Worm (Caenorhabditis elegans) whole organism, L2 larva: ENCODE results near the gene T25B9.12.

Experiments used
- C34F6.9 ChIP-seq: fragments of 150-350 bp; optimal IDR thresholded peaks from 2 replicates; lab custom pipeline; 2014; ENCODE audit warnings: missing biosample characterization, missing genetic modification characterization
- F13H6.1 ChIP-seq: sonication (generic microtip); optimal IDR thresholded peaks from 2 replicates; lab custom pipeline; 2016; ENCODE audit warnings: missing genetic modification characterization, missing compliant biosample characterization
- Y55F3AM.14 ChIP-seq: fragments of 200-800 bp; sonication (Bioruptor generic); optimal IDR thresholded peaks from 2 replicates; lab custom pipeline; 2018; ENCODE audit warnings: mild to moderate bottlenecking, missing genetic modification characterization, missing compliant biosample characterization
- alr-1 ChIP-seq: fragments of 150-350 bp; optimal IDR thresholded peaks from 2 replicates; lab custom pipeline; 2014; ENCODE audit warnings: missing biosample characterization, missing genetic modification characterization
- blmp-1 ChIP-seq: sonication (generic microtip); optimal IDR thresholded peaks from 2 replicates; lab custom pipeline; 2017; ENCODE audit warnings: missing genetic modification characterization, mild to moderate bottlenecking, missing compliant biosample characterization, antibody characterized with exemption, moderate library complexity; ENCODE audit not compliant: insufficient read depth
- ceh-16 ChIP-seq: fragments of 150-350 bp; optimal IDR thresholded peaks from 2 replicates; lab custom pipeline; 2014; ENCODE audit warnings: missing biosample characterization, missing genetic modification characterization
- ceh-82 ChIP-seq: fragments of 150-350 bp; optimal IDR thresholded peaks from 2 replicates; lab custom pipeline; 2014; ENCODE audit warnings: missing biosample characterization, missing genetic modification characterization
- crh-2 ChIP-seq: sonication (generic microtip); optimal IDR thresholded peaks from 2 replicates; lab custom pipeline; 2017; ENCODE audit warnings: missing biosample characterization, missing genetic modification characterization
- dmd-4 ChIP-seq: sonication (generic microtip); optimal IDR thresholded peaks from 2 replicates; lab custom pipeline; 2017; ENCODE audit warnings: missing biosample characterization, missing genetic modification characterization
- egl-27 ChIP-seq: sonication (generic microtip); optimal IDR thresholded peaks from 3 replicates; lab custom pipeline; 2017; ENCODE audit warnings: missing biosample characterization, missing genetic modification reagents, missing genetic modification characterization
- elt-1 ChIP-seq: fragments of 150-350 bp; optimal IDR thresholded peaks from 2 replicates; lab custom pipeline; 2014; ENCODE audit warnings: missing biosample characterization, missing genetic modification characterization
- elt-3 ChIP-seq: sonication (generic microtip); optimal IDR thresholded peaks from 2 replicates; lab custom pipeline; 2017; ENCODE audit warnings: missing biosample characterization, missing genetic modification characterization
- lin-11 ChIP-seq: fragments of 150-350 bp; sonication (generic microtip); optimal IDR thresholded peaks from 2 replicates; lab custom pipeline; 2014; ENCODE audit warnings: missing biosample characterization, missing genetic modification characterization, inconsistent platforms, mixed read lengths
- lin-13 ChIP-seq: fragments of 150-350 bp; optimal IDR thresholded peaks from 2 replicates; lab custom pipeline; 2014; ENCODE audit warnings: missing biosample characterization, missing genetic modification reagents, missing genetic modification characterization
- lsy-2 ChIP-seq, 2 experiments: fragments of 150-350 bp in 1 of 2; sonication (generic microtip) in 1 of 2; optimal IDR thresholded peaks; 2 replicates each; lab custom pipeline; 2014 to 2017; ENCODE audit warnings: missing biosample characterization in 2 of 2, missing genetic modification characterization in 2 of 2
- mab-5 ChIP-seq: fragments of 150-350 bp; optimal IDR thresholded peaks from 2 replicates; lab custom pipeline; 2014; ENCODE audit warnings: missing biosample characterization, missing genetic modification characterization
- mbf-1 ChIP-seq: sonication (generic microtip); optimal IDR thresholded peaks from 2 replicates; lab custom pipeline; 2017; ENCODE audit warnings: missing biosample characterization, missing genetic modification characterization
- mdl-1 ChIP-seq, 2 experiments: fragments of 150-350 bp in 1 of 2; sonication (generic microtip) in 1 of 2; optimal IDR thresholded peaks; 2 replicates each; lab custom pipeline; 2017; ENCODE audit warnings: missing biosample characterization in 2 of 2, missing genetic modification characterization in 2 of 2
- nhr-23 ChIP-seq: fragments of 150-350 bp; optimal IDR thresholded peaks from 2 replicates; lab custom pipeline; 2014; ENCODE audit warnings: missing biosample characterization, missing genetic modification reagents, missing genetic modification characterization
- nhr-25 ChIP-seq: fragments of 150-350 bp; sonication (generic microtip); optimal IDR thresholded peaks from 3 replicates; lab custom pipeline; 2014; ENCODE audit warnings: missing biosample characterization, missing genetic modification characterization
- nhr-6 ChIP-seq: fragments of 150-350 bp; optimal IDR thresholded peaks from 2 replicates; lab custom pipeline; 2014; ENCODE audit warnings: missing biosample characterization, missing genetic modification characterization
- nhr-77 ChIP-seq: fragments of 150-350 bp; optimal IDR thresholded peaks from 2 replicates; lab custom pipeline; 2014; ENCODE audit warnings: missing biosample characterization, missing genetic modification characterization
- sem-4 ChIP-seq: fragments of 150-350 bp; optimal IDR thresholded peaks from 2 replicates; lab custom pipeline; 2014; ENCODE audit warnings: missing biosample characterization, missing genetic modification reagents, missing genetic modification characterization
- skn-1 ChIP-seq: sonication (generic microtip); optimal IDR thresholded peaks from 2 replicates; lab custom pipeline; 2017; ENCODE audit warnings: missing biosample characterization, missing genetic modification characterization
- sma-3 ChIP-seq: sonication (generic microtip); optimal IDR thresholded peaks from 2 replicates; lab custom pipeline; 2016; ENCODE audit warnings: missing genetic modification reagents, missing genetic modification characterization, missing compliant biosample characterization
- sma-9 ChIP-seq, 2 experiments: fragments of 150-350 bp in 1 of 2; sonication (generic microtip) in 1 of 2; optimal IDR thresholded peaks; 2 replicates each; lab custom pipeline; 2014 to 2016; ENCODE audit warnings: missing genetic modification characterization in 2 of 2, mild to moderate bottlenecking in 1 of 2, missing biosample characterization in 1 of 2, missing compliant biosample characterization in 1 of 2, missing genetic modification reagents in 1 of 2, moderate library complexity in 1 of 2
- snpc-4 ChIP-seq: fragments of 150-350 bp; optimal IDR thresholded peaks from 2 replicates; lab custom pipeline; 2014; ENCODE audit warnings: missing biosample characterization, missing genetic modification characterization
- unc-39 ChIP-seq: fragments of 150-350 bp; optimal IDR thresholded peaks from 2 replicates; lab custom pipeline; 2014; ENCODE audit warnings: missing biosample characterization, missing genetic modification characterization
- unc-55 ChIP-seq: fragments of 150-350 bp; sonication (generic microtip); optimal IDR thresholded peaks from 3 replicates; lab custom pipeline; 2014; ENCODE audit warnings: missing biosample characterization, missing genetic modification reagents, missing genetic modification characterization
- zag-1 ChIP-seq: fragments of 150-350 bp; optimal IDR thresholded peaks from 2 replicates; lab custom pipeline; 2014; ENCODE audit warnings: missing biosample characterization, missing genetic modification characterization
- ztf-11 ChIP-seq: sonication (generic microtip); optimal IDR thresholded peaks from 2 replicates; lab custom pipeline; 2017; ENCODE audit warnings: missing biosample characterization, missing genetic modification characterization
- ztf-4 ChIP-seq: fragments of 150-350 bp; optimal IDR thresholded peaks from 2 replicates; lab custom pipeline; 2014; ENCODE audit warnings: missing biosample characterization, missing genetic modification characterization

The T25B9.12 gene

ce11 chrIV:10761344-10761743 is 3.8 kb upstream of the T25B9.12 start, which contains the start of gene ugt-54:
TSS of gene ugt-54 (plus strand) at chrIV:10761698.
- TF ChIP-seq mdl-1 (tag; optimal IDR thresholded peaks at IDR 0.05; lab: Kevin White, UChicago) (no peak), unc-55 (no peak), dmd-4 (no peak), lin-11 (tag; lab: Kevin White, UChicago) (no peak), nhr-25 (tag; lab: Kevin White, UChicago) (no peak), lin-13 (GFP tag; lab: Kevin White, UChicago) (no peak), sma-9 (GFP tag; optimal IDR thresholded peaks at IDR 0.05; lab: Kevin White, UChicago) (no peak), sma-9 (tag; optimal IDR thresholded peaks at IDR 0.05; lab: Kevin White, UChicago) (no peak), ceh-82 (no peak), elt-3 (tag; lab: Kevin White, UChicago) (no peak), unc-39 (tag; lab: Kevin White, UChicago) (no peak), egl-27 (no peak), nhr-6 (tag; lab: Kevin White, UChicago) (no peak), crh-2 (tag; lab: Kevin White, UChicago) (no peak), Y55F3AM.14 (no peak), ztf-11 (tag; lab: Kevin White, UChicago) (no peak), mab-5 (tag; lab: Kevin White, UChicago) (no peak), ztf-4 (tag; lab: Kevin White, UChicago) (no peak)

ce11 chrIV:10764206-10764605 is 947 bp upstream of the T25B9.12 start, which contains the start of gene T25B9.11:
TSS of gene T25B9.11 (plus strand) at chrIV:10764506.
- no peak for TF ChIP-seq alr-1 (tag; lab: Kevin White, UChicago)
- TF ChIP-seq lsy-2 (tag; optimal IDR thresholded peaks at IDR 0.05; lab: Kevin White, UChicago) = no peak
- no peak for TF ChIP-seq crh-2 (tag; lab: Kevin White, UChicago)
- no peak for TF ChIP-seq sma-3 (GFP tag; lab: Kevin White, UChicago)
- no peak for TF ChIP-seq F13H6.1 (tag; lab: Kevin White, UChicago)
- no peak for TF ChIP-seq skn-1 (tag; lab: Kevin White, UChicago)
- no peak for TF ChIP-seq snpc-4

DNA sequence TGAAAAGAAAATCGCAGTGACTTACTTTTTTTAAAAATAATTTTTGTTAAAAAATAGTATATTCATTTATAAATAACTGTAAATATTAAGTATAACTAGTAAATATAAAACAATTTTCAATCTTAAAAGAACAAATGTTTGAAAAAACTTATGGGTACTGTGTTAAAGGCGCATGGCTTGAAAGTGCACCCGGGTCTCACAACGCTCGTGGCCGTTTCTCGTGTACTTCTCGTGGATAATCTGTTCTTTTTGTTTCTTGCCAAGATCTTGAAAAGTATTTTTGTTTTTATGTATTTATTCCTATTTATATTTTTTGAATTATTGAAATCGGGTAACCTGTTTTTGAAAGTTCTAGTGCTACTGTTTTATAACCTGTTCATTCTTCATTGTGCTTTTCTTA is 918 bp downstream of the T25B9.12 start:
- TF ChIP-seq lsy-2 (tag; optimal IDR thresholded peaks at IDR 0.05; lab: Kevin White, UChicago) (peak in 1 of 2 experiments; percentile 54), nhr-23 (tag; lab: Kevin White, UChicago) (no peak)

ce11 chrIV:10768146-10768636 is 3.0 kb downstream of the T25B9.12 start, which contains the start of gene T25B9.8:
TSS of gene T25B9.8 (minus strand) at chrIV:10768196.
- TF ChIP-seq C34F6.9 (peak; percentile 0), egl-27 (no peak), blmp-1 (tag; lab: Kevin White, UChicago) (no peak), mbf-1 (tag; lab: Kevin White, UChicago) (no peak)

- TF ChIP-seq lsy-2 (tag; optimal IDR thresholded peaks at IDR 0.05; lab: Kevin White, UChicago) (no peak), lin-13 (GFP tag; lab: Kevin White, UChicago) (no peak), ceh-16 (tag; lab: Kevin White, UChicago) (no peak), mbf-1 (tag; lab: Kevin White, UChicago) (no peak), nhr-6 (tag; lab: Kevin White, UChicago) (no peak), nhr-77 (tag; lab: Kevin White, UChicago) (no peak), zag-1 (tag; lab: Kevin White, UChicago) (no peak), elt-1 (no peak), alr-1 (tag; lab: Kevin White, UChicago) (no peak), sem-4 (tag; lab: Kevin White, UChicago) (no peak), lin-11 (tag; lab: Kevin White, UChicago) (no peak), snpc-4 (no peak), F13H6.1 (tag; lab: Kevin White, UChicago) (no peak)
Observed at ce11 chrIV:10769353-10769752, 4.2 kb downstream of the T25B9.12 start, which contains the start of gene T25B9.9. TSS of gene T25B9.9 (plus strand) at chrIV:10769653.
